Fruit fly (Drosophila melanogaster) whole organism, embryonic: ENCODE results near the gene CG8564.

ENCODE experiments used
- Abd-B ChIP-seq: fragments of 200-800 bp; sonication (Bioruptor generic); optimal IDR thresholded peaks from 2 replicates; lab custom pipeline; 2018; ENCODE audit warnings: missing biosample characterization, mild to moderate bottlenecking, missing genetic modification characterization, moderate library complexity
- Bteb2 ChIP-seq: fragments of 200-800 bp; sonication (Bioruptor generic); optimal IDR thresholded peaks from 2 replicates; lab custom pipeline; 2016; ENCODE audit warnings: missing biosample characterization, missing genetic modification characterization
- CG1024 ChIP-seq: fragments of 200-800 bp; sonication (Bioruptor generic); IDR thresholded peaks from 2 replicates; pipeline ENCODE4 v1.3.6; 2022; ENCODE audit warnings: missing biosample characterization, missing genetic modification characterization
- CG10431 ChIP-seq: fragments of 200-800 bp; sonication (Bioruptor generic); optimal IDR thresholded peaks from 3 replicates; lab custom pipeline; 2018; ENCODE audit warnings: missing biosample characterization, mild to moderate bottlenecking, missing genetic modification characterization
- CG11085 ChIP-seq: fragments of 200-800 bp; sonication (Bioruptor generic); IDR thresholded peaks from 2 replicates; pipeline ENCODE4 v1.3.6; 2022; ENCODE audit warnings: missing biosample characterization, missing genetic modification characterization
- CG11247 ChIP-seq: fragments of 200-800 bp; sonication (Bioruptor generic); IDR thresholded peaks from 2 replicates; pipeline ENCODE4 v1.3.6; 2022; ENCODE audit warnings: missing biosample characterization, missing genetic modification characterization
- CG13123 ChIP-seq: fragments of 200-800 bp; sonication (Bioruptor generic); optimal IDR thresholded peaks from 2 replicates; lab custom pipeline; 2016; ENCODE audit warnings: missing biosample characterization, missing genetic modification characterization
- CG13296 ChIP-seq: fragments of 200-800 bp; sonication (Bioruptor generic); optimal IDR thresholded peaks from 3 replicates; lab custom pipeline; 2018; ENCODE audit warnings: missing biosample characterization, mild to moderate bottlenecking, missing genetic modification characterization
- CG15073 ChIP-seq: fragments of 200-800 bp; sonication (Bioruptor generic); optimal IDR thresholded peaks from 2 replicates; lab custom pipeline; 2016; ENCODE audit warnings: missing biosample characterization, missing genetic modification characterization
- CG15601 ChIP-seq: fragments of 200-800 bp; sonication (Bioruptor generic); optimal IDR thresholded peaks from 3 replicates; lab custom pipeline; 2019; ENCODE audit warnings: missing biosample characterization, mild to moderate bottlenecking, missing genetic modification characterization, moderate library complexity
- CG1602 ChIP-seq: fragments of 200-800 bp; sonication (Bioruptor generic); optimal IDR thresholded peaks from 3 replicates; lab custom pipeline; 2016; ENCODE audit warnings: missing biosample characterization, missing genetic modification characterization
- CG16813 ChIP-seq: fragments of 200-800 bp; sonication (Bioruptor generic); IDR thresholded peaks from 3 replicates; pipeline ENCODE4 v1.3.6; 2022; ENCODE audit warnings: missing biosample characterization, missing genetic modification characterization; ENCODE audit not compliant: partially characterized antibody
- CG1792 ChIP-seq: fragments of 200-800 bp; sonication (Bioruptor generic); optimal IDR thresholded peaks from 2 replicates; lab custom pipeline; 2016; ENCODE audit warnings: missing biosample characterization, missing genetic modification characterization
- CG32772 ChIP-seq: fragments of 200-800 bp; sonication (Bioruptor generic); IDR thresholded peaks from 2 replicates; pipeline ENCODE4 v1.3.6; 2022; ENCODE audit warnings: missing biosample characterization, missing genetic modification characterization
- CG3995 ChIP-seq: fragments of 200-800 bp; sonication (Bioruptor generic); optimal IDR thresholded peaks from 3 replicates; lab custom pipeline; 2016; ENCODE audit warnings: missing biosample characterization, missing genetic modification characterization
- CG6654 ChIP-seq: fragments of 200-800 bp; sonication (Bioruptor generic); optimal IDR thresholded peaks from 2 replicates; lab custom pipeline; 2017; ENCODE audit warnings: missing biosample characterization, mild to moderate bottlenecking, missing genetic modification characterization
- CG6683 ChIP-seq: fragments of 200-800 bp; sonication (Bioruptor generic); optimal IDR thresholded peaks from 2 replicates; lab custom pipeline; 2017; ENCODE audit warnings: missing biosample characterization, mild to moderate bottlenecking, missing genetic modification characterization, missing genetic modification reagents
- CG6813 ChIP-seq: fragments of 200-800 bp; sonication (Bioruptor generic); optimal IDR thresholded peaks from 2 replicates; lab custom pipeline; 2017; ENCODE audit warnings: missing biosample characterization, missing genetic modification characterization, mild to moderate bottlenecking, moderate library complexity, missing genetic modification reagents
- CG7839 ChIP-seq: fragments of 200-800 bp; sonication (Bioruptor generic); optimal IDR thresholded peaks from 3 replicates; lab custom pipeline; 2018; ENCODE audit warnings: missing biosample characterization, mild to moderate bottlenecking, missing genetic modification characterization, moderate library complexity
- CG8290 ChIP-seq, 3 experiments: fragments of 200-800 bp; sonication (Bioruptor generic); optimal IDR thresholded peaks; 2 replicates each; lab custom pipeline; 2016 to 2019; ENCODE audit warnings: missing biosample characterization in 3 of 3, missing genetic modification characterization in 3 of 3, mild to moderate bottlenecking in 2 of 3, moderate library complexity in 1 of 3
- CG9437 ChIP-seq: fragments of 200-800 bp; sonication (Bioruptor generic); optimal IDR thresholded peaks from 2 replicates; lab custom pipeline; 2018; ENCODE audit warnings: missing biosample characterization, mild to moderate bottlenecking, missing genetic modification characterization
- Dip3 ChIP-seq: fragments of 200-800 bp; sonication (Bioruptor generic); optimal IDR thresholded peaks from 3 replicates; lab custom pipeline; 2016; ENCODE audit warnings: missing biosample characterization, missing genetic modification characterization
- Dp ChIP-seq: fragments of 200-800 bp; sonication (Bioruptor generic); optimal IDR thresholded peaks from 2 replicates; lab custom pipeline; 2018; ENCODE audit warnings: missing biosample characterization, mild to moderate bottlenecking, missing genetic modification characterization, moderate library complexity
- E2f1 ChIP-seq: fragments of 200-800 bp; sonication (Bioruptor generic); IDR thresholded peaks from 2 replicates; pipeline ENCODE4 v1.3.6; 2022; ENCODE audit warnings: missing biosample characterization, missing genetic modification characterization
- E2f2 ChIP-seq: fragments of 200-800 bp; sonication (Bioruptor generic); IDR thresholded peaks from 2 replicates; pipeline ENCODE4 v1.3.6; 2022; ENCODE audit warnings: missing biosample characterization, missing genetic modification characterization
- Myb ChIP-seq: fragments of 200-800 bp; sonication (Bioruptor generic); optimal IDR thresholded peaks from 2 replicates; lab custom pipeline; 2016; ENCODE audit warnings: missing biosample characterization, missing genetic modification characterization
- Side ChIP-seq: fragments of 200-800 bp; sonication (Bioruptor generic); optimal IDR thresholded peaks from 2 replicates; lab custom pipeline; 2016; ENCODE audit warnings: missing biosample characterization, missing genetic modification characterization
- Stat92E ChIP-seq, 3 experiments: fragments of >200 bp in 2 of 3; fragments of 200-800 bp in 1 of 3; sonication (Bioruptor generic) in 1 of 3; optimal IDR thresholded peaks; 2 replicates each; lab custom pipeline; 2017 to 2019; ENCODE audit warnings: missing biosample characterization in 3 of 3, missing genetic modification characterization in 3 of 3, mild to moderate bottlenecking in 1 of 3, moderate library complexity in 1 of 3
- Xbp1 ChIP-seq: fragments of 200-800 bp; sonication (Bioruptor generic); optimal IDR thresholded peaks from 3 replicates; lab custom pipeline; 2016; ENCODE audit warnings: missing biosample characterization, mild to moderate bottlenecking, missing genetic modification characterization
- aop ChIP-seq: fragments of 200-800 bp; sonication (Bioruptor generic); IDR thresholded peaks from 2 replicates; pipeline ENCODE4 v1.3.6; 2022; ENCODE audit warnings: missing biosample characterization, missing genetic modification characterization
- ato ChIP-seq: fragments of 200-800 bp; sonication (Bioruptor generic); IDR thresholded peaks from 2 replicates; pipeline ENCODE4 v1.3.6; 2022; ENCODE audit warnings: missing biosample characterization, missing genetic modification characterization; ENCODE audit not compliant: partially characterized antibody
- corto ChIP-seq: fragments of 200-800 bp; sonication (Bioruptor generic); optimal IDR thresholded peaks from 2 replicates; lab custom pipeline; 2016; ENCODE audit warnings: missing biosample characterization, mild to moderate bottlenecking, missing genetic modification characterization, moderate library complexity
- ewg ChIP-seq: fragments of 200-800 bp; sonication (Bioruptor generic); optimal IDR thresholded peaks from 3 replicates; lab custom pipeline; 2017; ENCODE audit warnings: mild to moderate bottlenecking, missing biosample characterization, missing genetic modification reagents, missing genetic modification characterization
- fu2 ChIP-seq: fragments of 200-800 bp; sonication (Bioruptor generic); optimal IDR thresholded peaks from 2 replicates; lab custom pipeline; 2016; ENCODE audit warnings: missing biosample characterization, missing genetic modification characterization
- gfzf ChIP-seq: fragments of 200-800 bp; sonication (Bioruptor generic); optimal IDR thresholded peaks from 2 replicates; lab custom pipeline; 2016; ENCODE audit warnings: missing biosample characterization, mild to moderate bottlenecking, missing genetic modification characterization, moderate library complexity
- grn ChIP-seq: fragments of 200-800 bp; sonication (Bioruptor generic); optimal IDR thresholded peaks from 3 replicates; lab custom pipeline; 2017; ENCODE audit warnings: missing biosample characterization, missing genetic modification characterization
- knrl ChIP-seq: fragments of 200-800 bp; sonication (Bioruptor generic); IDR thresholded peaks from 3 replicates; pipeline ENCODE4 v1.3.6; 2022; ENCODE audit warnings: missing biosample characterization, missing genetic modification characterization; ENCODE audit not compliant: partially characterized antibody
- lilli ChIP-seq: fragments of 200-800 bp; sonication (Bioruptor generic); optimal IDR thresholded peaks from 3 replicates; lab custom pipeline; 2016; ENCODE audit warnings: missing biosample characterization, missing genetic modification characterization
- luna ChIP-seq: fragments of 200-800 bp; sonication (Bioruptor generic); optimal IDR thresholded peaks from 2 replicates; lab custom pipeline; 2016; ENCODE audit warnings: missing biosample characterization, missing genetic modification characterization
- pb ChIP-seq: fragments of 200-800 bp; sonication (Bioruptor generic); optimal IDR thresholded peaks from 3 replicates; lab custom pipeline; 2016; ENCODE audit warnings: missing biosample characterization, missing genetic modification characterization
- psq ChIP-seq: fragments of 200-800 bp; sonication (Bioruptor generic); optimal IDR thresholded peaks from 2 replicates; lab custom pipeline; 2017; ENCODE audit warnings: missing biosample characterization, missing genetic modification characterization
- sens-2 ChIP-seq: fragments of 200-800 bp; sonication (Bioruptor generic); IDR thresholded peaks from 2 replicates; pipeline ENCODE4 v1.3.6; 2022; ENCODE audit warnings: missing biosample characterization, missing genetic modification characterization
- sug ChIP-seq: fragments of 200-800 bp; optimal IDR thresholded peaks from 2 replicates; lab custom pipeline; 2019; ENCODE audit warnings: missing biosample characterization, mild to moderate bottlenecking, missing genetic modification characterization, moderate library complexity
- tgo ChIP-seq: fragments of 200-800 bp; sonication (Bioruptor generic); IDR thresholded peaks from 3 replicates; pipeline ENCODE4 v1.3.6; 2022; ENCODE audit warnings: missing biosample characterization, missing genetic modification characterization
- usp ChIP-seq: fragments of >200 bp; optimal IDR thresholded peaks from 2 replicates; lab custom pipeline; 2017; ENCODE audit warnings: missing biosample characterization, missing genetic modification characterization
- vfl ChIP-seq: fragments of 200-800 bp; sonication (Bioruptor generic); optimal IDR thresholded peaks from 2 replicates; lab custom pipeline; 2016; ENCODE audit warnings: missing biosample characterization, missing genetic modification characterization
- yki ChIP-seq: fragments of >200 bp; optimal IDR thresholded peaks from 3 replicates; lab custom pipeline; 2018
- z ChIP-seq: fragments of 200-800 bp; sonication (Bioruptor generic); IDR thresholded peaks from 3 replicates; pipeline ENCODE4 v1.3.6; 2022; ENCODE audit warnings: missing biosample characterization, missing genetic modification characterization
- zen ChIP-seq: fragments of 200-800 bp; sonication (Bioruptor generic); optimal IDR thresholded peaks from 3 replicates; lab custom pipeline; 2018; ENCODE audit warnings: missing biosample characterization, mild to moderate bottlenecking, missing genetic modification characterization, moderate library complexity
- zfh2 ChIP-seq: fragments of 200-800 bp; sonication (Bioruptor generic); optimal IDR thresholded peaks from 2 replicates; lab custom pipeline; 2016; ENCODE audit warnings: missing biosample characterization, missing genetic modification characterization

Gene CG8564

dm6 chr3L:7381359-7381976, 6.2 kb downstream of the CG8564 start, which contains the start of the genes SMSr and smid (continued):
- no peak for TF ChIP-seq CG6683 (GFP tag; lab: Kevin White, UChicago)
- TF ChIP-seq ewg: peak; percentile 24
- peak in 1 of 3 experiments; percentile 70 for TF ChIP-seq Stat92E (GFP tag; optimal IDR thresholded peaks at IDR 0.05; lab: Kevin White, UChicago)
- TF ChIP-seq CG7839: peak; percentile 66
- TF ChIP-seq gfzf (GFP tag; lab: Kevin White, UChicago): peak; percentile 12
- peak; percentile 34 for TF ChIP-seq corto (GFP tag; lab: Kevin White, UChicago)
- TF ChIP-seq CG16813: peak; percentile 91
- peak; percentile 100 for TF ChIP-seq sug (tag; lab: Kevin White, UChicago)
- peak; percentile 58 for TF ChIP-seq CG11085 (GFP tag; lab: Robert Waterston, UW)
- TF ChIP-seq yki: no peak
- peak; percentile 61 for TF ChIP-seq CG1602 (GFP tag; lab: Kevin White, UChicago)
- peak; percentile 72 for TF ChIP-seq Xbp1 (GFP tag; lab: Kevin White, UChicago)
- TF ChIP-seq zen: peak; percentile 77
- no peak for TF ChIP-seq Abd-B
- TF ChIP-seq CG13123 (GFP tag; lab: Kevin White, UChicago): peak; percentile 23
- peak; percentile 28; the same call in 1 of the 2 replicates for TF ChIP-seq CG1024 (GFP tag; lab: Robert Waterston, UW)
- no peak for TF ChIP-seq E2f1
- no peak for TF ChIP-seq Side
- no peak for TF ChIP-seq pb
- TF ChIP-seq CG8290 (GFP tag; optimal IDR thresholded peaks at IDR 0.05; lab: Kevin White, UChicago): peak; percentile 45
- peak in 1 of 2 experiments; percentile 4 for TF ChIP-seq CG8290 (tag; optimal IDR thresholded peaks at IDR 0.05; lab: Kevin White, UChicago)
- TF ChIP-seq lilli (GFP tag; lab: Kevin White, UChicago): peak; percentile 81
- TF ChIP-seq usp (GFP tag; lab: Kevin White, UChicago): no peak
- TF ChIP-seq knrl (GFP tag; lab: Robert Waterston, UW): peak; percentile 93
- 0 out of 2 replicates have a peak, but pooled peaks have one; percentile 7 for TF ChIP-seq CG11247 (GFP tag; lab: Robert Waterston, UW)
- TF ChIP-seq CG6813 (GFP tag; lab: Kevin White, UChicago): no peak
- no peak for TF ChIP-seq luna
- TF ChIP-seq Myb (GFP tag; lab: Kevin White, UChicago): peak; percentile 24
- TF ChIP-seq CG32772 (GFP tag; lab: Robert Waterston, UW): peak; percentile 55; the same call in 1 of the 2 replicates
- peak; percentile 42 for TF ChIP-seq vfl (GFP tag; lab: Kevin White, UChicago)
- 0 out of 2 replicates have a peak, but pooled peaks have one; percentile 22 for TF ChIP-seq sens-2
- TF ChIP-seq E2f2 (GFP tag; lab: Robert Waterston, UW): peak; percentile 24; the same call in 1 of the 2 replicates
- no peak for TF ChIP-seq z (GFP tag; lab: Robert Waterston, UW)
- peak; percentile 53 for TF ChIP-seq fu2 (GFP tag; lab: Kevin White, UChicago)
- peak; percentile 20 for TF ChIP-seq Dp
- peak; percentile 65 for TF ChIP-seq ato (GFP tag; lab: Robert Waterston, UW)
- peak; percentile 76 for TF ChIP-seq CG3995
- peak; percentile 62 for TF ChIP-seq Dip3 (GFP tag; lab: Kevin White, UChicago)
- TF ChIP-seq Bteb2 (GFP tag; lab: Kevin White, UChicago): peak; percentile 39
- TF ChIP-seq CG10431 (GFP tag; lab: Kevin White, UChicago): no peak
- TF ChIP-seq tgo (GFP tag; lab: Robert Waterston, UW): peak; percentile 42; the same call in 2 of the 3 replicates
- peak; percentile 68 for TF ChIP-seq zfh2
- peak; percentile 45 for TF ChIP-seq CG9437 (GFP tag; lab: Kevin White, UChicago)
- no peak for TF ChIP-seq CG6654 (GFP tag; lab: Kevin White, UChicago)
- TF ChIP-seq CG15073 (GFP tag; lab: Kevin White, UChicago): no peak
- peak; percentile 49 for TF ChIP-seq grn (GFP tag; lab: Kevin White, UChicago)
- no peak for TF ChIP-seq psq (GFP tag; lab: Kevin White, UChicago)
- no peak for TF ChIP-seq CG15601 (tag; lab: Kevin White, UChicago)
- TF ChIP-seq CG13296: no peak
- no peak for TF ChIP-seq aop (GFP tag; lab: Robert Waterston, UW)
- no peak for TF ChIP-seq CG1792 (GFP tag; lab: Kevin White, UChicago)
